Worm (Caenorhabditis elegans): ENCODE measurements around the gene F47D12.9.

DNA sequence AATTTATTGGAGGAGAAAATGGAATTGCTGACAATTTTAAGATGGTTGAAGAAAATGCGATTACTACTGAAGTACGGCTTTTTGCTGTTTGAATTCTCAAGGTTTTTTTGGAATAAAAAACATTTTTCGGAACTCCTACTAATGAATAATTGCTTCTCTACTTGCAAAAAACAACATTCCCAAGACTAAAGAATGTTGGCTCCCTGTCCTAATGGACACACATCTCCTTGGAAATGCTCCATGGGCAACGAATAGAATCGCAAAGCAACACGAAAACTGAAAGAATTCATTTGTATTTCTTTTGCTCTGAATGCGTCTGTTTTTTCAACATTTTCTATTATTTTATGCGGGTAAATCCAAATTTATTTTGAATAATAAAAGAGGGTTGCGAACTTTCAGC, 30.3 kb downstream of the F47D12.9 start, which contains the start of gene C18F10.2:
- no peak for TF ChIP-seq ztf-23 (GFP tag; IDR thresholded peaks at IDR 0.05)
- no peak for TF ChIP-seq med-1 (GFP tag; optimal IDR thresholded peaks at IDR 0.05; ENCODE audit: insufficient read depth)
- no peak for TF ChIP-seq ztf-29 (GFP tag; IDR thresholded peaks at IDR 0.05)
- no peak for TF ChIP-seq tab-1 (GFP tag; IDR thresholded peaks at IDR 0.05)
- TF ChIP-seq klf-2 (GFP tag; conservative IDR thresholded peaks at IDR 0.05), result no peak
- TF ChIP-seq T22C8.4 (GFP tag; IDR thresholded peaks at IDR 0.05), result no peak
- no peak for TF ChIP-seq flt-1 (GFP tag; IDR thresholded peaks at IDR 0.05)
- TF ChIP-seq cog-1 (tag; optimal IDR thresholded peaks at IDR 0.05), result no peak
- no peak for TF ChIP-seq ref-1 (GFP tag; conservative IDR thresholded peaks at IDR 0.05)

Data from whole organism, midembryonic.